Worm (Caenorhabditis elegans): ENCODE measurements around the gene F22E5.1.
"Not testable (repeated sequence)": the region's sequence is repeated elsewhere in the genome, so short reads cannot be mapped to it uniquely, and the experiment has no call there.

ce11 chrII:2688616-2689015 lies 15.0 kb downstream of the F22E5.1 start, which contains the start of gene nspf-2:
- TF ChIP-seq tbx-11 (GFP tag; IDR thresholded peaks at IDR 0.05); ets-7 (tag; optimal IDR thresholded peaks at IDR 0.05); flt-1 (GFP tag; IDR thresholded peaks at IDR 0.05); tra-4 (tag; optimal IDR thresholded peaks at IDR 0.05); pes-1 (GFP tag; IDR thresholded peaks at IDR 0.05); ama-1 (optimal IDR thresholded peaks at IDR 0.05); sea-1 (GFP tag; conservative IDR thresholded peaks at IDR 0.05): not testable (repeated sequence)
